Worm (Caenorhabditis elegans) whole organism, late embryonic: ENCODE results near the gene ipla-6.

Experiments used
- ama-1 ChIP-seq: fragments of 150-350 bp; optimal IDR thresholded peaks from 2 replicates; lab custom pipeline; 2014
- pag-3 ChIP-seq: sonication (generic microtip); optimal IDR thresholded peaks from 2 replicates; lab custom pipeline; 2016; ENCODE audit warnings: missing compliant biosample characterization, missing genetic modification characterization, borderline replicate concordance
- ttx-3 ChIP-seq: sonication (generic microtip); optimal IDR thresholded peaks from 2 replicates; lab custom pipeline; 2016; ENCODE audit warnings: missing genetic modification reagents, missing genetic modification characterization, missing compliant biosample characterization
- unc-42 ChIP-seq: sonication (generic microtip); optimal IDR thresholded peaks from 2 replicates; lab custom pipeline; 2016; ENCODE audit warnings: missing genotype, missing genetic modification characterization, missing compliant biosample characterization

DNA sequence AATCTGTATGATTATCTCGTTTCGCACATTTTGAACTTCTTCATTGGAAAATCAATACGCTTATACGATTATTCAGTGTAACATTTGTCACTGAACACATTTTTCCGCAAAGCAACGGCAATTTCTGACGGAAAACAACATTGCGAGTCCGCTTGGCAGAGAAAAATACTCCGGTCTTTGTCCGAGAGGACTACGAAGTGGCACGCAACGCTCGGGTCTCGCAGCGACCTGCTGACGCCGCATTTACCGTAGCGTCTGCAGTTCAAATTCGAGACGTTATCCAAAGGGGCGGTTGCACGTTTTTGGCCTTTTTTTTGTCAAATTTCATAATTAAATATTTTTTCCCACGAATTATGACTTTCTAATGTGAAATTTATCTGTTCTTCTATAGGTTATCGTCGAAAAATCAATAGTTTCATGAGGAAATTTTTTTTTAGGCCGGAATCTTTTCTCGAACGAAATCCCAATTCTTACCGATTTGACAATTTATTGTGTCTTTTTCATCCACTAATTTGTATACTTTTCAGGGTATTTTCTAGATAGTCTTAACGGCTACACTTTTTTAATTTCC, 13.7 kb upstream of the ipla-6 start, which contains the start of gene sqd-1:
- TF ChIP-seq unc-42 (tag; lab: Kevin White, UChicago) (peak; percentile 81), ama-1 (lab: Kevin White, UChicago) (no peak), ttx-3 (tag; lab: Kevin White, UChicago) (no peak), pag-3 (no peak)
